Worm (Caenorhabditis elegans) whole organism, dauer: ENCODE data around the gene rpl-26.

Experiments
- unc-62 ChIP-seq: sonication (generic microtip); optimal IDR thresholded peaks from 2 replicates; lab custom pipeline; 2017; ENCODE audit warnings: missing biosample characterization, missing genetic modification reagents, missing genetic modification characterization

Gene rpl-26

DNA sequence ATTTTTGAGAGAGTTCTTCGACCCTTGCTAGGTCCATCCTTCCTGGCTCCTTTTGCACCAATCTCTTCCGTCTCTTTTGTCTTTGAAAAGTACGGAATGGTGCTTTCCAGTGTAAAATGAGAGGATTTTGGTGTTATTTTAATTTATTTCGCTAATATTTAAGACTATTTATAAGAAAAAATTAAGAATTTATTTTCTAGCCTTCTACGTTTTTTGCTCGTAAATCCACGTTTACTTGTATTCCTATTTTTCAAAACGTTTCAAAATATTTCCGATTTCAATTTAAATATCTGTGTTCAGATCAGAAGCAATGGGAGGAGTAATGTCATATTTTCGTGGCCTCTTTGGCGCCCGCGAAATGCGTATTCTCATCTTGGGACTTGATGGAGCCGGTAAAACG is 20.9 kb upstream of the rpl-26 start, which contains the start of gene arl-1:
Gene arl-1 (plus strand): TSS at position 301 of the 400 bp plus-strand sequence.
- no peak for TF ChIP-seq unc-62 (GFP tag; lab: Kevin White, UChicago)

DNA sequence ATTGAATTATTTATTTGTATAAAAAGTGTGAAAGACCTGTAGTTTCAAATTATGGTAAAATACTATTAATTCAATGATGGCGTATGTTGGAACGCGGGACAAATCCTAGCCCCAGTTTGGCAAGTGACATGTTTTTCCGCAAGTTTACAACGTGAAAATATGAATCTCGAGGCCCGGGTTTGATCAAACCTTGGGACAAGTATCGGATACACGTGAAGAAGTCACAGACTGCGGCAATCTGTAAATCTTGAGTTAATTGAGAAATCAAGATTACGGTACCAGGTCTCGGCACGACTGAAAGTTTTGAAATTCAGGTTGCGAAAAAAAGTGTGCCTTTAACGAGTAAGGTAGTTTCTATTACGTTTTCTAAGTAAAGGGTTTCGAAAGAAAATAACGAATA is 19.6 kb upstream of the rpl-26 start:
- TF ChIP-seq unc-62 (GFP tag; lab: Kevin White, UChicago): no peak

DNA sequence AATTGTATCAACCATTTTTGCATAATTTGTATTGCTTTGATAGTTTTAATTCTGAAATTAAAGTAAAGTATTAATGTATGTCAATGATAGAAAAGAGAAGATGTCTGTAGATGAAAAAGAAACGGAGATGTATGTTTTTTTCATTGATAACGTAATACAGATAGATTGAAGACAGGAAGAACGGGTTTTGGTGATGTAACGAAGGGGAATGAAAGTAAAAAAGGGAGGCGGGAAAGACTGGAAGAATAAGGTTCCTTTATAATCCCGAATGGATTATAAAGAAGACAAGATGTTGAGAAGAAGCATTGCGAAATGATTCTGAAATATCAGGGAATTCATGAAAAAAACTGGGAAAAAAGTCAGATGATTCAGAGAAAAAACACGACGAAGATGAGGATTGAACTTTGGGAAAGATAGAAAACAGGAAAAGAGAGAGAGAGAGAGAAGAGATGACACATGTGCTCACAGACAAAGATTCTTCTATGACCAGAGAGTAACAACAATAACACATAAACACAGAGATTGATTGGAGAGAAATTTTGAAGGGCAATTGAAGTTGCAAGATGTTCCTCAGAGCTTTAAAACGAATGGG is 17.5 kb upstream of the rpl-26 start, which contains the start of gene F54C9.11:
Gene F54C9.11 (minus strand): TSS at position 51 of the 592 bp plus-strand sequence.
- TF ChIP-seq unc-62 (GFP tag; lab: Kevin White, UChicago): no peak

DNA sequence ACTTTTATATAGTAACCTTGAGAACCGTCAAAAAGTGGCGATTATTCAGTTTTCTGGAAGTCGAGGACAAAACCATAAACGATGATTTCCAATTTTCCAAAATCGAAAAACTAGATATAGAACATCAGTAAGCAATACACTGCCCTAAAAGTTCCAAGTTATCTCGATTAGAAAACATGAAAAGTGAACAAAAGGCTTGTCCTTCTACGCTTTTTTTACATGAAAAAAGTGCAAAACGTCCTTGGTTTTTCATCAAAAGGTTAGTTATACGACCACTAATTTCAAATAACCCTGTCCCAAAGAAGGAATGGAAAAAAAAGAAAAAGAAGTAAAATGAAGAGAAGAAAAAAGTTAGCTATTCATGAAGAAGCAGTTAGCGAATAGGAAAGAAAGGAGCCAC is 16.7 kb upstream of the rpl-26 start:
- TF ChIP-seq unc-62 (GFP tag; lab: Kevin White, UChicago): no peak

DNA sequence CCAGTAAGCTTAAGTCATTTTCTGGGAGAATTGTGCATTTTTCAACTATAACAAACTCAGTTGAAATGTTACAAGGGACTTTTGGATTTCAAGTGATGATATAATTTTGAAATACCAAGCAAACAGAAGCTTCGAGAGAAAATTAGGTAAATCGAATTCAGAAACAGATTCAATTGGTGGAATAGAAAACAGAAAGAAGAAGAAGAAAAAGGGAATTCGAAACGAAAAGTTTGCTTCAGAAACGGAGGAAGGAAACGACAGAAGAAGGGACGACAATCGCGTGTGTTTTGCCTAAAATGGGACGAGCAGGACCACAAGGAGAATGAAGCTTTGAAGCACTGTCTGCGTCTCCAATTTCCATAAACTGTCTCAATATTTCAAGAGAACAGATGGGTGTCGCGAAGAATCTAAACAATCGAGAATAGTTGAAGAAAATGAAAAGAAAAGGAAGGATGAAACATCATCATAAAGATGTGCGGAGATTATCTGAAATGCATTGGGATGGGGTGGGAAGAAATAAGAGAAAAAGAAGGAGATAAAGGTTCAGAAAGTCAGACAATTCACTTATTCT is 14.8 kb upstream of the rpl-26 start:
- TF ChIP-seq unc-62 (GFP tag; lab: Kevin White, UChicago): no peak

DNA sequence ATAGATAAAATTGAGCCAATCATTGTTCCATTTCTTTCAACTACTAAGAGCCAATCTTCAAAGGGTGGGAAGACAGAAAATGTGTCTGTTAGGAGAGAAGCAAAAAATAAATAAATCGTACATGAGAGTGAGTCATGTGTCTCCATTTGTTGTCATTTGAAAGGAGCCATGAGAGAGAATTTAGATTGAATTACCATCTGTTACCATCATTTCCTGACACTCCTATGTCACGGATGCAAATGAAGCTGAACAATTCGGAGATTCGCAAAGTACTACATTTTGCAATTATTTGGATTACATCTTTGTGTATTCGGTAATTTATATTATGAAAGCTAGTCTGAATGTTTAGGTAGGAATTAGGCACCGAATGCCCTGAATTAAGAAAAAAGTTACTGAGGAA is 14.1 kb upstream of the rpl-26 start:
- no peak for TF ChIP-seq unc-62 (GFP tag; lab: Kevin White, UChicago)

DNA sequence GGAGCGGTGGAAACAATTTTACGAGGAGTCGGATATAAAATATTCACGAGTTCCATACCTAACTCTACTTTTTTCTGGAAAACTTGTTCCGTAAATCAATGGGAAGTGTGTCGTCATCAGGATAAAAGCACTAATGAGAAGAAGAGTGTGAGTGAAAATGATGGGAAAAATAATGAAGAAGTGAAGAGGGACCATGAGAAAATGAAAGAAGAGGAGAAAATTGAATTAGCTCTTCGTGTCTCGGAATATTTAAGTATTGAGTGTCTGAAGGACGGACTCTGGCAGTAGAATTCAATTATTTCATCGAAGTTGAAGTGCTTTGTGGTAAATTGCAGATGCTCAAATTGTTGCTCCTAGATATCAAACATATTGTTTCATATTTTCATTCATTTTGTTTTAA is 13.4 kb upstream of the rpl-26 start:
- TF ChIP-seq unc-62 (GFP tag; lab: Kevin White, UChicago): no peak

DNA sequence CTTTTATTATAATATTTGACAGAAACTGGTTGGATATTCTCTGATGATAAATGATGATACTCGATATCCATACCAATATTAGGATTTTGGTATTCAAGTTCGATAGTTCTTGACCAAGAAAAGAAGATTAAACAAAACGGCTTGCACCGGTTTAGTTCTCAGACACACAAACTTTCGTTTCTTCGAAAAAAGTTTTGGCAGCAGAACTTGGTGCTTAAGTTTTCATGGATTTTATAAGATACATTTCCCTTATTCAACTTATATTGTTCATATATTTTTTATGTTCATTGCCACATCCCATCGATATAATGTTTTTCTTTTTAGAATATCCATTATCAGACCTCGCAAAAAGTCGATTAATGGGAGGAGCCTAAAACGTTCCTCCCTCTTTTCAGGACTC is 11.9 kb upstream of the rpl-26 start, which contains the start of gene aptf-4:
Gene aptf-4 (plus strand): TSS at position 301 of the 400 bp plus-strand sequence.
- no peak for TF ChIP-seq unc-62 (GFP tag; lab: Kevin White, UChicago)

DNA sequence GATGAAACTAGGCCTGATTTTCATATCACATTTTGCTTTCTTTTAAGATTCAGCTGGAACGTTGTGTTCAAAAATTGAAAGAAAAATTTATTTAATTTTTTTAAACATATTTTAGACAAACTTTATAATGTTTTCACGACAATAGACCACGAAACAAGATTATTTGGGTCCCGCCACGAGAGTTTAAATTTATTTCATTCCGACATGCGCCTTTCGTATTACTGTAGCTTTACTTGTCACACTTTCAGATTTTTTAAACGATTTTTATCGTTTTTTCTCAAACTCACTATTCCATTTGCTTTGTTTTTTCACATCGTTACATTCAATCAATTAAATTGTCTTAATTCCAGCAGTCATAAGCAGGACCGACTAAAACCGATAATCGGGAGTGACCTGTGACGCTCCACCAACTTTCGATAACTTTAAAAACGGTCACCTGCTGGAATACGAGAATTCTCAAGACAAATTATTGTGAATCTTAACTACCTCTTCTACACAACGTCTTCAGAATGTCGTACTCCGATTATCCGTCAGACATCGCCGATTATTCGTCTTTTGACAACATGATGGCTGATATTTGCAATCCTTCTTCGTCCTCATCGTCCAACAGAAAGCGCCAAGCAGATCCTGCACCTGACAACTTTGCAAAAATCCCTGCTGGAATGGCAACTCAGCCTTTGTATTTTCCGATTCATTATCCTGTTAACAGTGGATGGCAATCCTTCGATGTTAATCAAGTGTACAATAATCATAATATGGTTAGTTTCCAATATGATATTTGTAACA is 8.6 kb upstream of the rpl-26 start, which contains the start of gene aptf-3:
Gene aptf-3 (plus strand): TSS at position 351 of the 786 bp plus-strand sequence.
- no peak for TF ChIP-seq unc-62 (GFP tag; lab: Kevin White, UChicago)

DNA sequence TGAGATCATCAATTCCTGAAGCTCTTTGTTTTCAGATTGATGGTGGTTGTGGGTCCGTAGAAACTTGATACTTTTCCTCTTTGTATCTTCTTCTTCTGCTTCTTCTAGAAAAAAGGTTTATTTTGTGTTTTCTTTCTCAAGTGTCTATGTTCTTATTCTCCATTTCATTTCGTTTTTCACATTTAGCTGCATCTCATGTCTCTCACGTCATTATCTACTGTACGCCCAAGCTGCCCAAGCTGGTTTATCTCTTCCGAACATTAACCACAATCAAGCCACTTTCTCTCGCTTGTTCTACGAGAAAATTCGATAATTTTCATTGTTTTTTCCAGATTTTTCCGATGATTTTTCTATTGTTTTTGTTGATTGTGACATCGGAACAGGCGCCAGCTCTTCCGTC is 3.4 kb upstream of the rpl-26 start, which contains the start of gene F28C6.5:
Gene F28C6.5 (plus strand): TSS at position 301 of the 400 bp plus-strand sequence.
- no peak for TF ChIP-seq unc-62 (GFP tag; lab: Kevin White, UChicago)

DNA sequence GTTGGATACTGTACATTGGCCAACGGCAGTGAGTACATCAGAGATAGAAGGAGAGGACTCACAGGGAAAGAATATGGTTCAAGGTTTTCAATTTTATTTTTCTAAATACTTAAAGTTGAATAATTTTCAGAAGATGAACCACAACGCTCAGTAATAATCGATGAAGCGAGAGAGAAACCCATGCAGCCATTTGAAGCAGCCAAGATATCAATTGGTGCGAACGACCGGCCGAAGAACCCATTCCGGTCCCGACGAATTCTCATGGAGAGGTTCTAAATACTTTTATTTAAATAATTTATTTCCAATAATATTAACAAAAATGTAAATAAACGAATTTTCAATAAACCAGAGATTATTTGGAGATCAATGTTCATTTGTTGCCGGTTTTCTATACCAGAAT is 2.4 kb upstream of the rpl-26 start, which contains the start of gene pigg-1:
Gene pigg-1 (minus strand): TSS at position 101 of the 400 bp plus-strand sequence.
- no peak for TF ChIP-seq unc-62 (GFP tag; lab: Kevin White, UChicago)

DNA sequence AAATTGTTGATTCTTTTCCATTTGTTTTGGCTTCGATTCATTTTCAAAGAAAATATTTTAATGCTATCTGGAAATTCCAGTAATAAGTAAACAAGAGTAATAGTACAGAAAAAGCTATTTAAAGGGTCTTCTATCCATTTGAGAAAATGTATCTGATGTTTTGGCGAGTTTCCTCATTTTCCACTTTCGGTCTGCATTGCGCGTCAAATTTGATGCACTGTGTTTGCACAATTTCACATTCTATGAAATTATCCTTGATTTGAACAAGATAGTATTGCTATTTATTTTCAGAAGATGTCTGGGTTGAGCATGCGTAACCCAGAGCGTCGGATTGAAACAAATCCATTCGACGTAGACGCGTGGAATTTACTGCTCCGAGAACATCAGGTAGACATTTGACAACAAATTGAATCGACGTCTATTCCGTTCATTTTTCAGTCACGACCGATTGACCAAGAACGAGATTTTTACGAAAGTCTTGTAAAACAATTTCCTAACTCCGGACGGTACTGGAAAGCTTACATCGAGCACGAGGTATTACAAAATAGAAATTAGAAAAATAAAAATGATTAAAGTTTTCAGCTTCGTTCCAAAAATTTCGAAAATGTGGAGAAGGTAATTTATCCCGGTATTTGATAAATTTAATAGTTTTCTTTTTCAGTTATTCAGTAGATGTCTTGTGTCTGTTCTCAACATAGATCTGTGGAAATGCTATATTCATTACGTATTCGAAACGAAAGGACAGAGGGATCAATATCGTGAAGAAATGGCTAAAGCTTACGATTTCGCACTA is 1.2 kb downstream of the rpl-26 start, which contains the start of gene suf-1:
Gene suf-1 (plus strand): TSS at position 280 of the 793 bp plus-strand sequence.
- no peak for TF ChIP-seq unc-62 (GFP tag; lab: Kevin White, UChicago)

DNA sequence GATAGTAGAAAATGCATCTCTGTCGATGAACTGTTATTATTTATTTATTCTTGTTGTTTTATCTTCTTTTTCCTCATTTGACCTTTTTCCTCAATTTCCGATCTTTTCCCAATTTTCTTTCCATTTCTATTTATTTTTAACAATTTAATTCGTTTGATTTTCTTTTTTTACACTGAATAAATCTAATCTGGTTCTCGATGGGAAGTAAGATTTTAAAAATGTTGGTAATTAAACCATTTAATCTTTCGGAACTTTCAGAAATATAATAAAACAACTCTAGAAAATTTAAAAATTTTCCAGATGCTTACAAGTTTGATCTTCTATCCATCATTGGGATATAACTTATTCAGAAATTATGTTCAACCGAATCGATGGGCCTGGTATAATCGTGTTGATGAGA is 4.0 kb downstream of the rpl-26 start, which contains the start of gene F28C6.8:
Gene F28C6.8 (plus strand): TSS at position 301 of the 400 bp plus-strand sequence.
- TF ChIP-seq unc-62 (GFP tag; lab: Kevin White, UChicago): no peak

DNA sequence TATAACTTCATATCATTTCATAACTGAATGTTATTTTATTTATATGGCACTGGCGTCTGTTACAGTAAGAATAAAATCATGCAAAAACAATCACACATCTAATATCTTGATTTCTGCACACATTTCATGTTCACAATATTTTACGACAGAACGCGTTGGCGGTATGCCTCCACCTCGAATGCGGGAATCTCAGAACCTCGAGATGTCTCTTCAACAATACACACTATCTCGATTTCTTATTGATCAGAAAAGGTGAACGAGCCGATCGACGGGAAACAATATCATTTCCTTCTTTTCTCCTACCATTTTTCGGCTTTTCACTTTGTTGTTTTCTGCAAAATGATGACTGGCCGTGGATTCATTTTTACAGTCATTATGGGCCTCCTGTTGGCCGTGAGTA is 5.1 kb downstream of the rpl-26 start, which contains the start of gene F28C6.10:
Gene F28C6.10 (plus strand): TSS at position 301 of the 400 bp plus-strand sequence.
- no peak for TF ChIP-seq unc-62 (GFP tag; lab: Kevin White, UChicago)

DNA sequence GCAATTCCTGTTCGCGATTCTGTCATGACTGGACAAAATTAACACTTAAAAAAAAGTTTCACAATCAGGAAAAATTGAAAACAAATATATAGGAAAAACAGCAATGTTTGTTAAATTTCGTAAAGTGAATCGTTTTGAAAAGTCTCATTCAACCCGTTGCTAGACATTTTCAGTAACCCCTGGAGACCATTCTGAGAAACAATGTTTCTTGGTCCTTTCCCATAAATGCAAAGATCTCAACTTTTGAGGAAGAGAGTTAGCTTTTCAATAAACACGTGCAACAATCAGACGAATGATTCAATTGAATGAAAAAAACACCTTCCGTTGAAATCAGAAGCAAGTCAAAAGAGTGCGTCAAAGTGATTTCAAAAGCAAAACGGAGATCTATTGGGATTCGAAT is 7.5 kb downstream of the rpl-26 start, which contains the start of gene F28C6.9:
Gene F28C6.9 (minus strand): TSS at position 101 of the 400 bp plus-strand sequence.
- TF ChIP-seq unc-62 (GFP tag; lab: Kevin White, UChicago): no peak
